Worm (Caenorhabditis elegans) whole organism, L4 larva: Measurements from ENCODE around the gene clec-175.

Experiments used
- F26F4.8 ChIP-seq: fragments of 200-800 bp; sonication (Bioruptor generic); conservative IDR thresholded peaks from 2 replicates; pipeline ENCODE4 v1.3.6; 2022; ENCODE audit warnings: missing genetic modification characterization, missing compliant biosample characterization
- F37D6.2 ChIP-seq: sonication (generic microtip); optimal IDR thresholded peaks from 2 replicates; lab custom pipeline; 2016; ENCODE audit warnings: mild to moderate bottlenecking, missing genetic modification characterization, missing compliant biosample characterization
- F44E2.7 ChIP-seq: fragments of 200-800 bp; sonication (Bioruptor generic); IDR thresholded peaks from 2 replicates; pipeline ENCODE4 v2.1.2; 2022; ENCODE audit warnings: missing genetic modification characterization, missing compliant biosample characterization
- Y105C5A.15 ChIP-seq: fragments of 200-800 bp; sonication (Bioruptor generic); IDR thresholded peaks from 2 replicates; pipeline ENCODE4 v1.3.6; 2022; ENCODE audit warnings: missing genetic modification characterization, missing compliant biosample characterization
- Y48G9A.11 ChIP-seq: fragments of 200-800 bp; sonication (Bioruptor generic); IDR thresholded peaks from 2 replicates; pipeline ENCODE4 v1.3.6; 2022; ENCODE audit warnings: missing genetic modification reagents, missing genetic modification characterization, missing compliant biosample characterization
- Y5F2A.4 ChIP-seq: fragments of 200-800 bp; sonication (Bioruptor generic); optimal IDR thresholded peaks from 2 replicates; lab custom pipeline; 2018; ENCODE audit warnings: mild to moderate bottlenecking, missing genetic modification characterization, missing compliant biosample characterization
- Y75B8A.6 ChIP-seq: fragments of 200-800 bp; sonication (Bioruptor generic); IDR thresholded peaks from 2 replicates; pipeline ENCODE4 v1.3.6; 2022; ENCODE audit warnings: missing genetic modification reagents, missing genetic modification characterization, missing compliant biosample characterization
- ZK337.2 ChIP-seq: fragments of 200-800 bp; sonication (Bioruptor generic); IDR thresholded peaks from 2 replicates; pipeline ENCODE4 v1.3.6; 2022; ENCODE audit warnings: missing genetic modification reagents, missing genetic modification characterization, missing compliant biosample characterization
- arid-1 ChIP-seq: fragments of 200-800 bp; sonication (Bioruptor generic); conservative IDR thresholded peaks from 2 replicates; pipeline ENCODE4 v1.3.6; 2022; ENCODE audit warnings: missing genetic modification reagents, missing genetic modification characterization, missing compliant biosample characterization
- ceh-28 ChIP-seq: fragments of 150-350 bp; optimal IDR thresholded peaks from 2 replicates; lab custom pipeline; 2014; ENCODE audit warnings: missing biosample characterization, missing genetic modification reagents, missing genetic modification characterization
- cey-2 ChIP-seq: sonication (generic microtip); optimal IDR thresholded peaks from 3 replicates; lab custom pipeline; 2017; ENCODE audit warnings: missing genetic modification characterization, mild to moderate bottlenecking, missing compliant biosample characterization, antibody characterized with exemption, borderline replicate concordance; ENCODE audit not compliant: insufficient read depth
- ctbp-1 ChIP-seq: fragments of 200-800 bp; sonication (Bioruptor generic); IDR thresholded peaks from 2 replicates; pipeline ENCODE4 v1.3.6; 2022; ENCODE audit warnings: missing genetic modification reagents, missing genetic modification characterization, missing compliant biosample characterization
- daf-16 ChIP-seq, 3 experiments: sonication (generic microtip); optimal IDR thresholded peaks; 2 replicates each; lab custom pipeline; 2016 to 2017; ENCODE audit warnings: missing genetic modification characterization in 3 of 3, missing genetic modification reagents in 3 of 3, mild to moderate bottlenecking in 2 of 3, missing compliant biosample characterization in 2 of 3, missing biosample characterization in 1 of 3, moderate library complexity in 1 of 3
- daf-8 ChIP-seq: fragments of 200-800 bp; sonication (Bioruptor generic); IDR thresholded peaks from 2 replicates; pipeline ENCODE4 v1.3.6; 2022; ENCODE audit warnings: missing genetic modification characterization, missing compliant biosample characterization
- dmd-6 ChIP-seq: fragments of 200-800 bp; sonication (Bioruptor generic); IDR thresholded peaks from 2 replicates; pipeline ENCODE4 v1.3.6; 2022; ENCODE audit warnings: missing genetic modification reagents, missing genetic modification characterization, missing compliant biosample characterization
- dmd-9 ChIP-seq: fragments of 200-800 bp; sonication (Bioruptor generic); IDR thresholded peaks from 2 replicates; pipeline ENCODE4 v1.3.6; 2022; ENCODE audit warnings: missing genetic modification reagents, missing genetic modification characterization, missing compliant biosample characterization
- dpl-1 ChIP-seq: fragments of 150-350 bp; optimal IDR thresholded peaks from 2 replicates; lab custom pipeline; 2014; ENCODE audit warnings: missing biosample characterization, missing genetic modification reagents, missing genetic modification characterization
- duxl-1 ChIP-seq: sonication (generic microtip); optimal IDR thresholded peaks from 2 replicates; lab custom pipeline; 2016; ENCODE audit warnings: mild to moderate bottlenecking, missing genetic modification characterization, moderate library complexity, missing compliant biosample characterization; ENCODE audit not compliant: poor library complexity
- egl-43 ChIP-seq: fragments of 200-800 bp; sonication (Bioruptor generic); IDR thresholded peaks from 2 replicates; pipeline ENCODE4 v1.3.6; 2022; ENCODE audit warnings: missing genetic modification reagents, missing genetic modification characterization, missing compliant biosample characterization
- gei-8 ChIP-seq: fragments of 200-800 bp; sonication (Bioruptor generic); optimal IDR thresholded peaks from 2 replicates; lab custom pipeline; 2018; ENCODE audit warnings: mild to moderate bottlenecking, missing genetic modification characterization, missing compliant biosample characterization
- hif-1 ChIP-seq, 2 experiments: sonication (generic microtip); optimal IDR thresholded peaks; 2 replicates each; lab custom pipeline; 2016 to 2017; ENCODE audit warnings: missing compliant biosample characterization in 2 of 2, missing genetic modification characterization in 2 of 2, missing genetic modification reagents in 2 of 2, missing genotype in 2 of 2, mild to moderate bottlenecking in 1 of 2
- hlh-30 ChIP-seq: sonication (generic microtip); optimal IDR thresholded peaks from 2 replicates; lab custom pipeline; 2017; ENCODE audit warnings: antibody characterized with exemption, mild to moderate bottlenecking, missing genetic modification characterization, missing compliant biosample characterization; ENCODE audit not compliant: insufficient read depth
- lin-15B ChIP-seq: fragments of 150-350 bp; sonication (generic microtip); optimal IDR thresholded peaks from 3 replicates; lab custom pipeline; 2014; ENCODE audit warnings: missing biosample characterization, missing genetic modification characterization
- lin-29 ChIP-seq: fragments of 200-800 bp; sonication (Bioruptor generic); IDR thresholded peaks from 2 replicates; pipeline ENCODE4 v1.3.6; 2022; ENCODE audit warnings: missing genetic modification reagents, missing genetic modification characterization, missing compliant biosample characterization
- lir-3 ChIP-seq: sonication (generic microtip); optimal IDR thresholded peaks from 2 replicates; lab custom pipeline; 2016; ENCODE audit warnings: mild to moderate bottlenecking, missing genetic modification characterization, missing compliant biosample characterization
- mdt-29 ChIP-seq: fragments of 200-800 bp; sonication (Bioruptor generic); IDR thresholded peaks from 2 replicates; pipeline ENCODE4 v1.3.6; 2022; ENCODE audit warnings: missing genetic modification reagents, missing genetic modification characterization, missing compliant biosample characterization
- mes-2 ChIP-seq: sonication (generic microtip); optimal IDR thresholded peaks from 2 replicates; lab custom pipeline; 2016; ENCODE audit warnings: missing genotype, mild to moderate bottlenecking, missing genetic modification characterization, missing compliant biosample characterization; ENCODE audit not compliant: poor library complexity, severe bottlenecking
- mxl-2 ChIP-seq: fragments of 200-800 bp; sonication (Bioruptor generic); conservative IDR thresholded peaks from 2 replicates; pipeline ENCODE4 v1.3.6; 2022; ENCODE audit warnings: missing genetic modification reagents, missing genetic modification characterization, missing compliant biosample characterization
- mxl-3 ChIP-seq: fragments of 200-800 bp; sonication (Bioruptor generic); optimal IDR thresholded peaks from 2 replicates; lab custom pipeline; 2018; ENCODE audit warnings: mild to moderate bottlenecking, missing genetic modification characterization, missing compliant biosample characterization
- nhr-28 ChIP-seq: fragments of 150-350 bp; optimal IDR thresholded peaks from 2 replicates; lab custom pipeline; 2014; ENCODE audit warnings: missing biosample characterization, missing genetic modification characterization
- nhr-41 ChIP-seq: fragments of 200-800 bp; sonication (Bioruptor generic); IDR thresholded peaks from 2 replicates; pipeline ENCODE4 v1.3.6; 2022; ENCODE audit warnings: missing genetic modification reagents, missing genetic modification characterization, missing compliant biosample characterization
- nhr-42 ChIP-seq: fragments of 200-800 bp; sonication (Bioruptor generic); IDR thresholded peaks from 2 replicates; pipeline ENCODE4 v1.3.6; 2022; ENCODE audit warnings: missing genetic modification characterization, missing compliant biosample characterization
- nhr-6 ChIP-seq: fragments of 150-350 bp; optimal IDR thresholded peaks from 2 replicates; lab custom pipeline; 2014; ENCODE audit warnings: missing biosample characterization, missing genetic modification characterization
- nhr-76 ChIP-seq: fragments of 150-350 bp; optimal IDR thresholded peaks from 2 replicates; lab custom pipeline; 2014; ENCODE audit warnings: missing biosample characterization, missing genetic modification characterization
- pha-4 ChIP-seq, 2 experiments: fragments of 150-350 bp in 1 of 2; fragments of 200-800 bp in 1 of 2; sonication (Bioruptor generic) in 1 of 2; IDR thresholded peaks in 1 of 2; optimal IDR thresholded peaks in 1 of 2; 2 replicates each; pipeline versions ENCODE4 v1.3.6 to Lab custom; 2014 to 2022; ENCODE audit warnings: missing genetic modification characterization in 2 of 2, missing genetic modification reagents in 2 of 2, missing biosample characterization in 1 of 2, missing compliant biosample characterization in 1 of 2
- php-3 ChIP-seq: fragments of 200-800 bp; sonication (Bioruptor generic); IDR thresholded peaks from 2 replicates; pipeline ENCODE4 v1.3.6; 2022; ENCODE audit warnings: missing genetic modification reagents, missing genetic modification characterization, missing compliant biosample characterization
- set-16 ChIP-seq: fragments of 200-800 bp; sonication (Bioruptor generic); IDR thresholded peaks from 2 replicates; pipeline ENCODE4 v1.3.6; 2022; ENCODE audit warnings: missing genetic modification reagents, missing genetic modification characterization, missing compliant biosample characterization
- skn-1 ChIP-seq: fragments of 150-350 bp; optimal IDR thresholded peaks from 2 replicates; lab custom pipeline; 2014; ENCODE audit warnings: missing biosample characterization, missing genetic modification characterization
- spr-1 ChIP-seq: sonication (generic microtip); optimal IDR thresholded peaks from 2 replicates; lab custom pipeline; 2016; ENCODE audit warnings: mild to moderate bottlenecking, missing genetic modification characterization, missing compliant biosample characterization
- spr-3 ChIP-seq: fragments of 200-800 bp; sonication (Bioruptor generic); optimal IDR thresholded peaks from 2 replicates; lab custom pipeline; 2018; ENCODE audit warnings: mild to moderate bottlenecking, missing genetic modification characterization, missing compliant biosample characterization
- tag-97 ChIP-seq: fragments of 200-800 bp; sonication (Bioruptor generic); IDR thresholded peaks from 2 replicates; pipeline ENCODE4 v1.3.6; 2022; ENCODE audit warnings: missing genetic modification characterization, missing compliant biosample characterization
- tra-1 ChIP-seq: fragments of 200-800 bp; sonication (Bioruptor generic); IDR thresholded peaks from 2 replicates; pipeline ENCODE4 v1.3.6; 2022; ENCODE audit warnings: missing genetic modification reagents, missing genetic modification characterization, missing compliant biosample characterization
- unc-130 ChIP-seq: sonication (generic microtip); optimal IDR thresholded peaks from 2 replicates; lab custom pipeline; 2016; ENCODE audit warnings: missing genetic modification reagents, missing genetic modification characterization, missing compliant biosample characterization
- unc-62 ChIP-seq, 3 experiments: fragments of 150-350 bp in 1 of 3; sonication (generic microtip); optimal IDR thresholded peaks in 2 of 3; peaks in 1 of 3; 1 replicate in 1 of 3; 2 replicates in 2 of 3; lab custom pipeline; 2014 to 2017; ENCODE audit warnings: missing biosample characterization in 3 of 3, missing genetic modification characterization in 3 of 3, missing genetic modification reagents in 3 of 3, missing genotype in 1 of 3
- zfp-2 ChIP-seq: sonication (generic microtip); optimal IDR thresholded peaks from 2 replicates; lab custom pipeline; 2016; ENCODE audit warnings: mild to moderate bottlenecking, missing genetic modification characterization, missing compliant biosample characterization
- zfp-3 ChIP-seq: fragments of 200-800 bp; sonication (Bioruptor generic); conservative IDR thresholded peaks from 2 replicates; pipeline ENCODE4 v1.3.6; 2022; ENCODE audit warnings: missing genetic modification reagents, missing genetic modification characterization, missing compliant biosample characterization
- zip-11 ChIP-seq: fragments of 200-800 bp; sonication (Bioruptor generic); IDR thresholded peaks from 2 replicates; pipeline ENCODE4 v1.3.6; 2022; ENCODE audit warnings: missing genetic modification characterization, missing compliant biosample characterization
- zip-2 ChIP-seq: fragments of 150-350 bp; optimal IDR thresholded peaks from 2 replicates; lab custom pipeline; 2014; ENCODE audit warnings: missing biosample characterization, missing genetic modification characterization

Gene clec-175

ce11 chrIV:4408714-4409113 is 13.4 kb upstream of the clec-175 start:
- peak; percentile 22 for TF ChIP-seq mxl-3 (GFP tag; lab: Kevin White, UChicago)
- TF ChIP-seq F26F4.8 (GFP tag; lab: Robert Waterston, UW) = 0 out of 2 replicates have a peak, but pooled peaks have one; percentile 20
- TF ChIP-seq tra-1 = no peak
- TF ChIP-seq dpl-1 = no peak
- peak; percentile 38; the same call in 1 of the 2 replicates for TF ChIP-seq set-16
- TF ChIP-seq unc-62 (GFP tag; optimal IDR thresholded peaks at IDR 0.05 in 1 of 2; lab: Kevin White, UChicago) = peak in 1 of 2 experiments; percentile 19
- TF ChIP-seq unc-62 (tag; optimal IDR thresholded peaks at IDR 0.05; lab: Kevin White, UChicago) = no peak
- no peak for TF ChIP-seq spr-1 (tag; lab: Kevin White, UChicago)
- TF ChIP-seq unc-130 (GFP tag; lab: Kevin White, UChicago) = no peak
- no peak for TF ChIP-seq egl-43 (GFP tag; lab: Robert Waterston, UW)
- no peak for TF ChIP-seq pha-4 (GFP tag; IDR thresholded peaks at IDR 0.05; lab: Robert Waterston, UW)
- no peak for TF ChIP-seq pha-4 (tag; optimal IDR thresholded peaks at IDR 0.05; lab: Kevin White, UChicago)
- 0 out of 2 replicates have a peak, but pooled peaks have one; percentile 8 for TF ChIP-seq php-3
- TF ChIP-seq ceh-28 (tag; lab: Kevin White, UChicago) = no peak
- TF ChIP-seq dmd-6 = 0 out of 2 replicates have a peak, but pooled peaks have one; percentile 12
- peak; percentile 24 for TF ChIP-seq hlh-30 (tag; lab: Kevin White, UChicago)
- no peak for TF ChIP-seq lin-15B (tag; lab: Kevin White, UChicago)
- TF ChIP-seq daf-16 (GFP tag; optimal IDR thresholded peaks at IDR 0.05; lab: Kevin White, UChicago) = no peak
- no peak for TF ChIP-seq daf-16 (tag; optimal IDR thresholded peaks at IDR 0.05; lab: Kevin White, UChicago)
- no peak for TF ChIP-seq nhr-76 (tag; lab: Kevin White, UChicago)
- no peak for TF ChIP-seq nhr-28 (tag; lab: Kevin White, UChicago)
- no peak for TF ChIP-seq zip-2 (tag; lab: Kevin White, UChicago)
- no peak for TF ChIP-seq Y5F2A.4 (GFP tag; lab: Kevin White, UChicago)
- no peak for TF ChIP-seq Y48G9A.11 (GFP tag; lab: Robert Waterston, UW)
- no peak for TF ChIP-seq nhr-41 (GFP tag; lab: Robert Waterston, UW)
- TF ChIP-seq ZK337.2 (GFP tag; lab: Robert Waterston, UW) = no peak
- TF ChIP-seq daf-8 (GFP tag; lab: Robert Waterston, UW) = no peak
- no peak for TF ChIP-seq arid-1
- TF ChIP-seq cey-2 (tag; lab: Kevin White, UChicago) = no peak
- TF ChIP-seq F37D6.2 (tag; lab: Kevin White, UChicago) = no peak
- no peak for TF ChIP-seq F44E2.7 (GFP tag; lab: Robert Waterston, UW)
- TF ChIP-seq hif-1 (tag; optimal IDR thresholded peaks at IDR 0.05; lab: Kevin White, UChicago) = peak in 1 of 2 experiments; percentile 9
- no peak for TF ChIP-seq mes-2 (tag; lab: Kevin White, UChicago)
- TF ChIP-seq Y105C5A.15 (GFP tag; lab: Robert Waterston, UW) = 0 out of 2 replicates have a peak, but pooled peaks have one; percentile 33
- TF ChIP-seq mxl-2 (GFP tag; lab: Robert Waterston, UW) = no peak
- no peak for TF ChIP-seq nhr-6 (tag; lab: Kevin White, UChicago)
- TF ChIP-seq duxl-1 (tag; lab: Kevin White, UChicago) = no peak
- TF ChIP-seq zip-11 (GFP tag; lab: Robert Waterston, UW) = no peak
- no peak for TF ChIP-seq Y75B8A.6 (GFP tag; lab: Robert Waterston, UW)
- TF ChIP-seq tag-97 (GFP tag; lab: Robert Waterston, UW) = no peak
- TF ChIP-seq skn-1 (tag; lab: Kevin White, UChicago) = no peak
- TF ChIP-seq zfp-3 (GFP tag; lab: Robert Waterston, UW) = no peak
- no peak for TF ChIP-seq dmd-9 (GFP tag; lab: Robert Waterston, UW)
- TF ChIP-seq zfp-2 (tag; lab: Kevin White, UChicago) = no peak
- TF ChIP-seq gei-8 = no peak
- no peak for TF ChIP-seq ctbp-1 (GFP tag; lab: Robert Waterston, UW)
- TF ChIP-seq mdt-29 = no peak
- TF ChIP-seq spr-3 (GFP tag; lab: Kevin White, UChicago) = no peak
- no peak for TF ChIP-seq lir-3 (tag; lab: Kevin White, UChicago)
- no peak for TF ChIP-seq nhr-42 (GFP tag; lab: Robert Waterston, UW)
- TF ChIP-seq lin-29 (GFP tag; lab: Robert Waterston, UW) = no peak
